Fruit fly (Drosophila melanogaster): ENCODE results near the gene STUB1.

DNA sequence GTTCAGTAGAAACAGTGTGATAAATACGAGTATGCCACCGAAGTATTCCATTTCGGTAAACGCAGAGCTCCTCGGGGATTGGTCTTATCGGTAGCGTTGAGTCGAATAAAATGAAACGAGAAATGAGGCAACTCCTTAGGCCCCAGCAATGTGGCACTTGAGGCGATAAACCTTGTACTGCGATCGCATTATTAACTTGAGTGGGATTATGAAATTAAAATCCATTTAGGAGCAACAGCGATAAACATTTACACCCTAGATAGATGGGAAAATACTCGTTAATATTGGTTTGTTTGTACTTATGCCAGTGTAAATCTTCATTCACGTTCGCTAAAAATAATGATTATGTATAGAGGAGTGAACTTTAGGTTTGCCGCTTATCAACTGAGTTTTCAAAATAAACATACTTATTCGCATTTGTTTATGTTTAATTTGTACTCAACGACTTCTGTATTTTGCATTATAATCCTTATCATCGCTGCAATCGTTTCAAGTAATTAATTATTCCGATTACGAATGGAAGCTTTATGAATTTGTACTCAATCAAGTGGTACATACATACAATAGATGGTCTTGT lies 18.7 kb downstream of the STUB1 start:
- TF ChIP-seq CG8478 (optimal IDR thresholded peaks at IDR 0.05) = no peak
- TF ChIP-seq CTCF (optimal IDR thresholded peaks at IDR 0.05) = no peak

All from S2 (cell line).